Fruit fly (Drosophila melanogaster) Kc167 (cell line): Measurements from ENCODE around the gene CG9626.

Experiments used
- Myc ChIP-seq: fragments of >200 bp; optimal IDR thresholded peaks from 2 replicates; lab custom pipeline; 2017; ENCODE audit warnings: missing external identifiers
- h ChIP-seq: fragments of >200 bp; optimal IDR thresholded peaks from 3 replicates; lab custom pipeline; 2018; ENCODE audit warnings: missing external identifiers
- insv ChIP-seq: fragments of >200 bp; optimal IDR thresholded peaks from 3 replicates; lab custom pipeline; 2018; ENCODE audit warnings: missing external identifiers
- psq ChIP-seq: fragments of >200 bp; optimal IDR thresholded peaks from 2 replicates; lab custom pipeline; 2017; ENCODE audit warnings: missing external identifiers

- TF ChIP-seq h (lab: Kevin White, UChicago) (no peak), psq (no peak), insv (lab: Kevin White, UChicago) (no peak), Myc (lab: Kevin White, UChicago) (no peak)
Measured at dm6 chr3R:8288790-8289189, 12.0 kb downstream of the CG9626 start.
